Worm (Caenorhabditis elegans): ENCODE measurements around the gene Y94A7B.11.

DNA sequence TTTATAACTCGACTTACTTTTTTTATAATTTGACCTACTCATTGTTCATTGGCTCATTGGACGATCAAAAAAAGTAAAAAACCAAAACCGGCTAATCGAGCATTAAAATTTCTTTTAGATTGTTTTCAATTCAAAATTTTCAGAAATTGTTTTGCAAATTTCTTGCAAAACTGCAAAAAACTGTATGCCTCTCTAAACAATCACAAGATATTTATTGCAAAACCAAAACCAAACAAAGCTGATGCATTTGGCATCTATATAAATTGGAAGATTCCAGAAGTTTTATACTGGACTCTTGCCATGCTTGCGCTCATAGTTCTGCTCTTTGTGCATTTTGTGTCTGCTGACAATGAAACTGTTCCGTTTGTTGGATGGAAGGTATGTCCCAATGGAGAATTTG is 24.8 kb downstream of the Y94A7B.11 start, which contains the start of gene C47A10.12:
- TF ChIP-seq zfp-3 (GFP tag; conservative IDR thresholded peaks at IDR 0.05) (no peak), mdt-29 (GFP tag; IDR thresholded peaks at IDR 0.05) (no peak), ZK546.5 (tag; optimal IDR thresholded peaks at IDR 0.05) (no peak), ztf-11 (tag; optimal IDR thresholded peaks at IDR 0.05) (no peak), cey-2 (tag; optimal IDR thresholded peaks at IDR 0.05; ENCODE audit: borderline replicate concordance, insufficient read depth) (no peak), zfp-2 (tag; optimal IDR thresholded peaks at IDR 0.05) (no peak), hlh-30 (tag; optimal IDR thresholded peaks at IDR 0.05; ENCODE audit: insufficient read depth) (no peak), egl-27 (tag; optimal IDR thresholded peaks at IDR 0.05) (no peak), nhr-237 (tag; optimal IDR thresholded peaks at IDR 0.05) (no peak), saeg-2 (GFP tag; IDR thresholded peaks at IDR 0.05) (no peak), dpl-1 (GFP tag; optimal IDR thresholded peaks at IDR 0.05) (no peak), fkh-10 (GFP tag; optimal IDR thresholded peaks at IDR 0.05) (no peak), jun-1 (tag; optimal IDR thresholded peaks at IDR 0.05) (no peak)

All from whole organism, L4 larva.